Worm (Caenorhabditis elegans) whole organism, L4 larva: ENCODE data around the gene nmad-1.

Source experiments
- F44E2.7 ChIP-seq: fragments of 200-800 bp; sonication (Bioruptor generic); IDR thresholded peaks from 2 replicates; pipeline ENCODE4 v2.1.2; 2022; ENCODE audit warnings: missing genetic modification characterization, missing compliant biosample characterization
- Y105C5A.15 ChIP-seq: fragments of 200-800 bp; sonication (Bioruptor generic); IDR thresholded peaks from 2 replicates; pipeline ENCODE4 v1.3.6; 2022; ENCODE audit warnings: missing genetic modification characterization, missing compliant biosample characterization
- ZK337.2 ChIP-seq: fragments of 200-800 bp; sonication (Bioruptor generic); IDR thresholded peaks from 2 replicates; pipeline ENCODE4 v1.3.6; 2022; ENCODE audit warnings: missing genetic modification reagents, missing genetic modification characterization, missing compliant biosample characterization
- aha-1 ChIP-seq: fragments of 150-350 bp; peaks from one replicate; lab custom pipeline; 2014; ENCODE audit warnings: missing biosample characterization, missing genetic modification characterization
- ama-1 ChIP-seq: fragments of 150-350 bp; optimal IDR thresholded peaks from 2 replicates; lab custom pipeline; 2014; ENCODE audit warnings: inconsistent platforms, mixed read lengths
- arid-1 ChIP-seq: fragments of 200-800 bp; sonication (Bioruptor generic); conservative IDR thresholded peaks from 2 replicates; pipeline ENCODE4 v1.3.6; 2022; ENCODE audit warnings: missing genetic modification reagents, missing genetic modification characterization, missing compliant biosample characterization
- ceh-20 ChIP-seq: fragments of 200-800 bp; sonication (Bioruptor generic); IDR thresholded peaks from 2 replicates; pipeline ENCODE4 v1.3.6; 2022; ENCODE audit warnings: missing genetic modification reagents, missing genetic modification characterization, missing compliant biosample characterization
- ceh-44 ChIP-seq: fragments of 200-800 bp; sonication (Bioruptor generic); IDR thresholded peaks from 2 replicates; pipeline ENCODE4 v1.3.6; 2022; ENCODE audit warnings: missing genetic modification reagents, missing genetic modification characterization, missing compliant biosample characterization
- cey-2 ChIP-seq: sonication (generic microtip); optimal IDR thresholded peaks from 3 replicates; lab custom pipeline; 2017; ENCODE audit warnings: missing genetic modification characterization, mild to moderate bottlenecking, missing compliant biosample characterization, antibody characterized with exemption, borderline replicate concordance; ENCODE audit not compliant: insufficient read depth
- ctbp-1 ChIP-seq: fragments of 200-800 bp; sonication (Bioruptor generic); IDR thresholded peaks from 2 replicates; pipeline ENCODE4 v1.3.6; 2022; ENCODE audit warnings: missing genetic modification reagents, missing genetic modification characterization, missing compliant biosample characterization
- daf-12 ChIP-seq: fragments of 150-350 bp; optimal IDR thresholded peaks from 2 replicates; lab custom pipeline; 2014; ENCODE audit warnings: missing biosample characterization, missing genetic modification reagents, missing genetic modification characterization
- daf-16 ChIP-seq, 3 experiments: sonication (generic microtip); optimal IDR thresholded peaks; 2 replicates each; lab custom pipeline; 2016 to 2017; ENCODE audit warnings: missing genetic modification characterization in 3 of 3, missing genetic modification reagents in 3 of 3, mild to moderate bottlenecking in 2 of 3, missing compliant biosample characterization in 2 of 3, missing biosample characterization in 1 of 3, moderate library complexity in 1 of 3
- dmd-6 ChIP-seq: fragments of 200-800 bp; sonication (Bioruptor generic); IDR thresholded peaks from 2 replicates; pipeline ENCODE4 v1.3.6; 2022; ENCODE audit warnings: missing genetic modification reagents, missing genetic modification characterization, missing compliant biosample characterization
- dve-1 ChIP-seq: sonication (generic microtip); optimal IDR thresholded peaks from 2 replicates; lab custom pipeline; 2017; ENCODE audit warnings: antibody characterized with exemption, mild to moderate bottlenecking, missing genetic modification characterization, missing compliant biosample characterization; ENCODE audit not compliant: insufficient read depth
- egl-27 ChIP-seq: sonication (generic microtip); optimal IDR thresholded peaks from 3 replicates; lab custom pipeline; 2017; ENCODE audit warnings: missing biosample characterization, missing genetic modification reagents, missing genetic modification characterization
- egl-43 ChIP-seq: fragments of 200-800 bp; sonication (Bioruptor generic); IDR thresholded peaks from 2 replicates; pipeline ENCODE4 v1.3.6; 2022; ENCODE audit warnings: missing genetic modification reagents, missing genetic modification characterization, missing compliant biosample characterization
- fkh-10 ChIP-seq: fragments of 150-350 bp; optimal IDR thresholded peaks from 2 replicates; lab custom pipeline; 2014; ENCODE audit warnings: missing biosample characterization, missing genetic modification reagents, missing genetic modification characterization
- hlh-11 ChIP-seq: fragments of 200-800 bp; sonication (Bioruptor generic); optimal IDR thresholded peaks from 2 replicates; lab custom pipeline; 2018; ENCODE audit warnings: mild to moderate bottlenecking, missing genetic modification characterization, missing compliant biosample characterization
- hlh-30 ChIP-seq: sonication (generic microtip); optimal IDR thresholded peaks from 2 replicates; lab custom pipeline; 2017; ENCODE audit warnings: antibody characterized with exemption, mild to moderate bottlenecking, missing genetic modification characterization, missing compliant biosample characterization; ENCODE audit not compliant: insufficient read depth
- hmg-1.1 ChIP-seq: fragments of 200-800 bp; sonication (Bioruptor generic); IDR thresholded peaks from 2 replicates; pipeline ENCODE4 v1.3.6; 2022; ENCODE audit warnings: missing genetic modification reagents, missing genetic modification characterization, missing compliant biosample characterization
- lim-7 ChIP-seq: fragments of 200-800 bp; sonication (Bioruptor generic); IDR thresholded peaks from 2 replicates; pipeline ENCODE4 v1.3.6; 2022; ENCODE audit warnings: missing genetic modification characterization, missing compliant biosample characterization
- lin-13 ChIP-seq: fragments of 150-350 bp; optimal IDR thresholded peaks from 2 replicates; lab custom pipeline; 2014; ENCODE audit warnings: missing biosample characterization, missing genetic modification reagents, missing genetic modification characterization
- lin-15B ChIP-seq: fragments of 150-350 bp; sonication (generic microtip); optimal IDR thresholded peaks from 3 replicates; lab custom pipeline; 2014; ENCODE audit warnings: missing biosample characterization, missing genetic modification characterization
- lin-29 ChIP-seq: fragments of 200-800 bp; sonication (Bioruptor generic); IDR thresholded peaks from 2 replicates; pipeline ENCODE4 v1.3.6; 2022; ENCODE audit warnings: missing genetic modification reagents, missing genetic modification characterization, missing compliant biosample characterization
- lsy-2 ChIP-seq, 2 experiments: fragments of 150-350 bp in 1 of 2; sonication (generic microtip) in 1 of 2; optimal IDR thresholded peaks; 2 replicates each; lab custom pipeline; 2014 to 2017; ENCODE audit warnings: missing biosample characterization in 2 of 2, missing genetic modification characterization in 2 of 2
- madf-5 ChIP-seq, 2 experiments: fragments of 200-800 bp; sonication (Bioruptor generic); IDR thresholded peaks; 2 replicates each; pipeline ENCODE4 v1.3.6; 2022; ENCODE audit warnings: missing compliant biosample characterization in 2 of 2, missing genetic modification characterization in 2 of 2
- mdl-1 ChIP-seq, 2 experiments: fragments of 150-350 bp in 1 of 2; sonication (generic microtip) in 1 of 2; optimal IDR thresholded peaks; 2 replicates each; lab custom pipeline; 2014 to 2017; ENCODE audit warnings: missing biosample characterization in 2 of 2, missing genetic modification characterization in 2 of 2
- mdt-29 ChIP-seq: fragments of 200-800 bp; sonication (Bioruptor generic); IDR thresholded peaks from 2 replicates; pipeline ENCODE4 v1.3.6; 2022; ENCODE audit warnings: missing genetic modification reagents, missing genetic modification characterization, missing compliant biosample characterization
- nhr-10 ChIP-seq: fragments of 150-350 bp; optimal IDR thresholded peaks from 2 replicates; lab custom pipeline; 2014; ENCODE audit warnings: missing biosample characterization, missing genetic modification characterization
- nhr-11 ChIP-seq: fragments of 150-350 bp; optimal IDR thresholded peaks from 2 replicates; lab custom pipeline; 2014; ENCODE audit warnings: missing biosample characterization, missing genetic modification characterization
- nhr-111 ChIP-seq: fragments of 200-800 bp; sonication (Bioruptor generic); optimal IDR thresholded peaks from 2 replicates; lab custom pipeline; 2018; ENCODE audit warnings: mild to moderate bottlenecking, missing genetic modification characterization, missing compliant biosample characterization
- nhr-237 ChIP-seq: sonication (generic microtip); optimal IDR thresholded peaks from 2 replicates; lab custom pipeline; 2017; ENCODE audit warnings: missing biosample characterization, missing genetic modification characterization
- nhr-28 ChIP-seq: fragments of 150-350 bp; optimal IDR thresholded peaks from 2 replicates; lab custom pipeline; 2014; ENCODE audit warnings: missing biosample characterization, missing genetic modification characterization
- nhr-41 ChIP-seq: fragments of 200-800 bp; sonication (Bioruptor generic); IDR thresholded peaks from 2 replicates; pipeline ENCODE4 v1.3.6; 2022; ENCODE audit warnings: missing genetic modification reagents, missing genetic modification characterization, missing compliant biosample characterization
- nhr-42 ChIP-seq: fragments of 200-800 bp; sonication (Bioruptor generic); IDR thresholded peaks from 2 replicates; pipeline ENCODE4 v1.3.6; 2022; ENCODE audit warnings: missing genetic modification characterization, missing compliant biosample characterization
- nhr-48 ChIP-seq: sonication (generic microtip); optimal IDR thresholded peaks from 2 replicates; lab custom pipeline; 2016; ENCODE audit warnings: mild to moderate bottlenecking, missing genetic modification characterization, missing compliant biosample characterization
- nhr-76 ChIP-seq: fragments of 150-350 bp; optimal IDR thresholded peaks from 2 replicates; lab custom pipeline; 2014; ENCODE audit warnings: missing biosample characterization, missing genetic modification characterization
- php-3 ChIP-seq: fragments of 200-800 bp; sonication (Bioruptor generic); IDR thresholded peaks from 2 replicates; pipeline ENCODE4 v1.3.6; 2022; ENCODE audit warnings: missing genetic modification reagents, missing genetic modification characterization, missing compliant biosample characterization
- pqm-1 ChIP-seq: sonication (generic microtip); optimal IDR thresholded peaks from 2 replicates; lab custom pipeline; 2017; ENCODE audit warnings: missing biosample characterization, missing genetic modification characterization
- saeg-2 ChIP-seq: fragments of 200-800 bp; sonication (Bioruptor generic); IDR thresholded peaks from 2 replicates; pipeline ENCODE4 v1.3.6; 2022; ENCODE audit warnings: missing genetic modification reagents, missing genetic modification characterization, missing compliant biosample characterization
- sdz-12 ChIP-seq: fragments of 200-800 bp; sonication (Bioruptor generic); optimal IDR thresholded peaks from 2 replicates; lab custom pipeline; 2018; ENCODE audit warnings: mild to moderate bottlenecking, missing genetic modification characterization, missing compliant biosample characterization
- snpc-4 ChIP-seq: fragments of 150-350 bp; optimal IDR thresholded peaks from 2 replicates; lab custom pipeline; 2014; ENCODE audit warnings: missing biosample characterization, missing genetic modification characterization
- unc-39 ChIP-seq: sonication (generic microtip); optimal IDR thresholded peaks from 2 replicates; lab custom pipeline; 2017; ENCODE audit warnings: missing biosample characterization, missing genetic modification characterization
- unc-62 ChIP-seq, 3 experiments: fragments of 150-350 bp in 1 of 3; sonication (generic microtip); optimal IDR thresholded peaks in 2 of 3; peaks in 1 of 3; 1 replicate in 1 of 3; 2 replicates in 2 of 3; lab custom pipeline; 2014 to 2017; ENCODE audit warnings: missing biosample characterization in 3 of 3, missing genetic modification characterization in 3 of 3, missing genetic modification reagents in 3 of 3, missing genotype in 1 of 3
- vab-7 ChIP-seq: fragments of 200-800 bp; sonication (Bioruptor generic); IDR thresholded peaks from 2 replicates; pipeline ENCODE4 v1.3.6; 2022; ENCODE audit warnings: missing genetic modification reagents, missing genetic modification characterization, missing compliant biosample characterization
- zag-1 ChIP-seq: fragments of 150-350 bp; optimal IDR thresholded peaks from 2 replicates; lab custom pipeline; 2014; ENCODE audit warnings: missing biosample characterization, missing genetic modification characterization
- zfp-2 ChIP-seq: sonication (generic microtip); optimal IDR thresholded peaks from 2 replicates; lab custom pipeline; 2016; ENCODE audit warnings: mild to moderate bottlenecking, missing genetic modification characterization, missing compliant biosample characterization
- zip-11 ChIP-seq: fragments of 200-800 bp; sonication (Bioruptor generic); IDR thresholded peaks from 2 replicates; pipeline ENCODE4 v1.3.6; 2022; ENCODE audit warnings: missing genetic modification characterization, missing compliant biosample characterization
- ztf-11 ChIP-seq: fragments of 150-350 bp; optimal IDR thresholded peaks from 2 replicates; lab custom pipeline; 2014; ENCODE audit warnings: missing biosample characterization, missing genetic modification characterization

Gene nmad-1

DNA sequence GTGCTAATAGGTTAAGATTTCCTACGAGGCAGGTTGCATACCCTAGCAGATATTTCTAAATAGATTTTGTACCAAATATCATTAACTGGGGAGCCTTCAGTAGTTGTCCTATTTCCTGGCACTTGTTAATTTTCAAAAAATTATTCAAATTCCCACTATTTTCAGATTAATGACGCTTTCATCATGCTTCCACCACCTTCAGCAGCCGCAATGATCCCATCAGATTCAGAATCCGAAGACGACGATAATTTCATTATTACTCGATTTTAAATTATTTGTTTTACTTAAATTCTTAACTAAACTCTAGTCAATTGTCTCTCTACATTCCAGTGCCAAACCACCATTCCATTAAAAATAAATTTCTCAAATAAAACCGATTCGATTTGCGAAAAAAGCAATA, 3.9 kb downstream of the nmad-1 start (continued):
- TF ChIP-seq php-3 (0 out of 2 replicates have a peak, but pooled peaks have one; percentile 38), ceh-20 (GFP tag; lab: Robert Waterston, UW) (no peak), saeg-2 (GFP tag; lab: Robert Waterston, UW) (no peak), ama-1 (lab: Kevin White, UChicago) (peak; percentile 60), egl-27 (no peak), pqm-1 (tag; lab: Kevin White, UChicago) (no peak), lsy-2 (tag; optimal IDR thresholded peaks at IDR 0.05; lab: Kevin White, UChicago) (peak in 1 of 2 experiments; percentile 7), lin-15B (tag; lab: Kevin White, UChicago) (no peak), daf-12 (tag; lab: Kevin White, UChicago) (no peak), vab-7 (GFP tag; lab: Robert Waterston, UW) (0 out of 2 replicates have a peak, but pooled peaks have one; percentile 6)

DNA sequence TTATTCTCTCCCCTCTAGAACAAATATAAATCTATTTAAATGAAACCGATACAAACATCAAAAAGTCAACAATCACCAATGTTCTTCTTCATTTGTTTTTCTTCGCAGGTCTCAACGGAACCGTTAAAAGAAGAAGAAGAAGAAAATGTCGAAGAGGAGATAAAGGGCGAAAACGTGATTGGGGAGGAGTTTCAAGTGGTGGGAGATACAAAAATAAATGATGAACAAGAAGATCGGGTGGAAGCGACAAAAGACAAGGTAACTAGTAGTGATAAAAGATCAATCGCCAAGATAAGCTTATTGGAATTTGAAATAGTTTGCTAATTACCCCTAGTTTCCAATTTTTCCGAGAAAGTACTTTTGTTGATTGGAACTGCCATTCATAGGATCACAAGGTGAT, 4.5 kb downstream of the nmad-1 start:
- TF ChIP-seq egl-43 (GFP tag; lab: Robert Waterston, UW): no peak
- TF ChIP-seq mdl-1 (tag; optimal IDR thresholded peaks at IDR 0.05; lab: Kevin White, UChicago): peak in 1 of 2 experiments; percentile 32
- TF ChIP-seq ceh-20 (GFP tag; lab: Robert Waterston, UW): no peak
- TF ChIP-seq nhr-76 (tag; lab: Kevin White, UChicago): no peak
- TF ChIP-seq pqm-1 (tag; lab: Kevin White, UChicago): no peak
- TF ChIP-seq hlh-11: no peak
- no peak for TF ChIP-seq Y105C5A.15 (GFP tag; lab: Robert Waterston, UW)
- TF ChIP-seq nhr-41 (GFP tag; lab: Robert Waterston, UW): no peak
- TF ChIP-seq lim-7: no peak
- no peak for TF ChIP-seq nhr-10 (tag; lab: Kevin White, UChicago)
- no peak for TF ChIP-seq arid-1
- TF ChIP-seq madf-5 (GFP tag; IDR thresholded peaks at IDR 0.05; lab: Robert Waterston, UW): no peak
- TF ChIP-seq zip-11 (GFP tag; lab: Robert Waterston, UW): no peak
- TF ChIP-seq nhr-28 (tag; lab: Kevin White, UChicago): peak; percentile 48
- TF ChIP-seq hmg-1.1 (GFP tag; lab: Robert Waterston, UW): no peak
- TF ChIP-seq zag-1 (tag; lab: Kevin White, UChicago): no peak
- TF ChIP-seq ctbp-1: no peak
- TF ChIP-seq ztf-11: no peak
- TF ChIP-seq lsy-2 (tag; optimal IDR thresholded peaks at IDR 0.05; lab: Kevin White, UChicago): no peak
- TF ChIP-seq egl-27: no peak
- no peak for TF ChIP-seq ZK337.2 (GFP tag; lab: Robert Waterston, UW)
- no peak for TF ChIP-seq unc-39
- no peak for TF ChIP-seq nhr-11
- no peak for TF ChIP-seq daf-16 (GFP tag; optimal IDR thresholded peaks at IDR 0.05; lab: Kevin White, UChicago)
- no peak for TF ChIP-seq daf-16 (tag; optimal IDR thresholded peaks at IDR 0.05; lab: Kevin White, UChicago)
- peak; percentile 18 for TF ChIP-seq hlh-30 (tag; lab: Kevin White, UChicago)
- TF ChIP-seq nhr-111 (GFP tag; lab: Kevin White, UChicago): no peak
- no peak for TF ChIP-seq mdt-29
- TF ChIP-seq nhr-42 (GFP tag; lab: Robert Waterston, UW): no peak
- TF ChIP-seq unc-62 (GFP tag; optimal IDR thresholded peaks at IDR 0.05 in 1 of 2; lab: Kevin White, UChicago): peak in 1 of 2 experiments; percentile 61
- TF ChIP-seq unc-62 (tag; optimal IDR thresholded peaks at IDR 0.05; lab: Kevin White, UChicago): no peak
- no peak for TF ChIP-seq snpc-4 (tag; lab: Kevin White, UChicago)
- TF ChIP-seq aha-1 (tag; lab: Kevin White, UChicago): peak; percentile 42
- no peak for TF ChIP-seq F44E2.7 (GFP tag; lab: Robert Waterston, UW)
- no peak for TF ChIP-seq zfp-2 (tag; lab: Kevin White, UChicago)
- TF ChIP-seq vab-7 (GFP tag; lab: Robert Waterston, UW): no peak
- no peak for TF ChIP-seq lin-13 (GFP tag; lab: Kevin White, UChicago)
- TF ChIP-seq sdz-12 (GFP tag; lab: Kevin White, UChicago): no peak
- no peak for TF ChIP-seq nhr-237 (tag; lab: Kevin White, UChicago)
- peak; percentile 9; the same call in 1 of the 2 replicates for TF ChIP-seq lin-29 (GFP tag; lab: Robert Waterston, UW)
- no peak for TF ChIP-seq nhr-48 (tag; lab: Kevin White, UChicago)
- peak; percentile 23 for TF ChIP-seq dve-1 (tag; lab: Kevin White, UChicago)
- peak; percentile 6 for TF ChIP-seq cey-2
- TF ChIP-seq ceh-44 (GFP tag; lab: Robert Waterston, UW): no peak
- TF ChIP-seq dmd-6 (GFP tag; lab: Robert Waterston, UW): 0 out of 2 replicates have a peak, but pooled peaks have one; percentile 12
- no peak for TF ChIP-seq fkh-10 (GFP tag; lab: Kevin White, UChicago)
